Fruit fly (Drosophila melanogaster) whole organism, embryonic: ENCODE measurements around the gene Rab9Fb.

Experiments used
- ATbp ChIP-seq: fragments of 200-800 bp; sonication (Bioruptor generic); optimal IDR thresholded peaks from 2 replicates; lab custom pipeline; 2017; ENCODE audit warnings: missing biosample characterization, mild to moderate bottlenecking, missing genetic modification characterization, missing genetic modification reagents
- CG10431 ChIP-seq: fragments of 200-800 bp; sonication (Bioruptor generic); optimal IDR thresholded peaks from 3 replicates; lab custom pipeline; 2018; ENCODE audit warnings: missing biosample characterization, mild to moderate bottlenecking, missing genetic modification characterization
- CG10543 ChIP-seq: fragments of 200-800 bp; sonication (Bioruptor generic); optimal IDR thresholded peaks from 3 replicates; lab custom pipeline; 2017; ENCODE audit warnings: missing biosample characterization, mild to moderate bottlenecking, missing genetic modification characterization, moderate library complexity
- CG11456 ChIP-seq: fragments of 200-800 bp; sonication (Bioruptor generic); IDR thresholded peaks from 3 replicates; pipeline ENCODE4 v1.3.6; 2022; ENCODE audit warnings: missing biosample characterization, missing genetic modification characterization
- CG12219 ChIP-seq: fragments of 200-800 bp; sonication (Bioruptor generic); optimal IDR thresholded peaks from 3 replicates; lab custom pipeline; 2018; ENCODE audit warnings: missing biosample characterization, mild to moderate bottlenecking, missing genetic modification characterization
- CG12744 ChIP-seq: fragments of 200-800 bp; sonication (Bioruptor generic); optimal IDR thresholded peaks from 2 replicates; lab custom pipeline; 2016; ENCODE audit warnings: missing biosample characterization, missing genetic modification characterization
- CG14014 ChIP-seq: fragments of 200-800 bp; sonication (Bioruptor generic); IDR thresholded peaks from 2 replicates; pipeline ENCODE4 v1.3.6; 2022; ENCODE audit warnings: missing biosample characterization, missing genetic modification characterization
- CG14441 ChIP-seq: fragments of 200-800 bp; sonication (Bioruptor generic); IDR thresholded peaks from 2 replicates; pipeline ENCODE4 v1.3.6; 2022; ENCODE audit warnings: missing biosample characterization, missing genetic modification characterization
- CG15514 ChIP-seq: fragments of 200-800 bp; sonication (Bioruptor generic); optimal IDR thresholded peaks from 3 replicates; lab custom pipeline; 2017; ENCODE audit warnings: missing biosample characterization, missing genetic modification characterization, mild to moderate bottlenecking, moderate library complexity, missing genetic modification reagents
- CG15601 ChIP-seq: fragments of 200-800 bp; sonication (Bioruptor generic); optimal IDR thresholded peaks from 3 replicates; lab custom pipeline; 2019; ENCODE audit warnings: missing biosample characterization, mild to moderate bottlenecking, missing genetic modification characterization, moderate library complexity
- CG16779 ChIP-seq: fragments of 200-800 bp; sonication (Bioruptor generic); IDR thresholded peaks from 2 replicates; pipeline ENCODE4 v1.3.6; 2022; ENCODE audit warnings: missing biosample characterization, missing genetic modification characterization
- CG16863 ChIP-seq: fragments of 200-800 bp; sonication (Bioruptor generic); optimal IDR thresholded peaks from 3 replicates; lab custom pipeline; 2016; ENCODE audit warnings: missing biosample characterization, missing genetic modification characterization
- CG17361 ChIP-seq: fragments of 200-800 bp; sonication (Bioruptor generic); IDR thresholded peaks from 3 replicates; pipeline ENCODE4 v1.3.6; 2022; ENCODE audit warnings: missing biosample characterization, missing genetic modification characterization
- CG17802 ChIP-seq: fragments of 200-800 bp; sonication (Bioruptor generic); optimal IDR thresholded peaks from 2 replicates; lab custom pipeline; 2018; ENCODE audit warnings: missing biosample characterization, mild to moderate bottlenecking, missing genetic modification characterization, moderate library complexity
- CG2116 ChIP-seq: fragments of 200-800 bp; sonication (Bioruptor generic); optimal IDR thresholded peaks from 3 replicates; lab custom pipeline; 2018; ENCODE audit warnings: missing biosample characterization, mild to moderate bottlenecking, missing genetic modification characterization
- CG2889 ChIP-seq: fragments of 200-800 bp; sonication (Bioruptor generic); IDR thresholded peaks from 3 replicates; pipeline ENCODE4 v1.3.6; 2022; ENCODE audit warnings: missing biosample characterization, missing genetic modification characterization
- CG3163 ChIP-seq: fragments of 200-800 bp; sonication (Bioruptor generic); optimal IDR thresholded peaks from 3 replicates; lab custom pipeline; 2016; ENCODE audit warnings: missing biosample characterization, missing genetic modification characterization
- CG3847 ChIP-seq: fragments of 200-800 bp; sonication (Bioruptor generic); IDR thresholded peaks from 2 replicates; pipeline ENCODE4 v1.3.6; 2022; ENCODE audit warnings: missing biosample characterization, missing genetic modification characterization
- CG4424 ChIP-seq: fragments of 200-800 bp; sonication (Bioruptor generic); optimal IDR thresholded peaks from 3 replicates; lab custom pipeline; 2016; ENCODE audit warnings: missing biosample characterization, missing genetic modification characterization
- CG6272 ChIP-seq: fragments of 200-800 bp; sonication (Bioruptor generic); IDR thresholded peaks from 2 replicates; pipeline ENCODE4 v1.3.6; 2022; ENCODE audit warnings: missing biosample characterization, missing genetic modification characterization
- CG6683 ChIP-seq: fragments of 200-800 bp; sonication (Bioruptor generic); optimal IDR thresholded peaks from 2 replicates; lab custom pipeline; 2017; ENCODE audit warnings: missing biosample characterization, mild to moderate bottlenecking, missing genetic modification characterization, missing genetic modification reagents
- CG7372 ChIP-seq: fragments of 200-800 bp; sonication (Bioruptor generic); IDR thresholded peaks from 2 replicates; pipeline ENCODE4 v1.3.6; 2022; ENCODE audit warnings: missing biosample characterization, missing genetic modification characterization
- Dip3 ChIP-seq: fragments of 200-800 bp; sonication (Bioruptor generic); optimal IDR thresholded peaks from 3 replicates; lab custom pipeline; 2016; ENCODE audit warnings: missing biosample characterization, missing genetic modification characterization
- ERR ChIP-seq: fragments of 200-800 bp; sonication (Bioruptor generic); optimal IDR thresholded peaks from 2 replicates; lab custom pipeline; 2016; ENCODE audit warnings: missing biosample characterization, missing genetic modification characterization
- Fer2 ChIP-seq: fragments of 200-800 bp; sonication (Bioruptor generic); optimal IDR thresholded peaks from 2 replicates; lab custom pipeline; 2018; ENCODE audit warnings: missing biosample characterization, mild to moderate bottlenecking, missing genetic modification characterization, moderate library complexity
- HmgZ ChIP-seq: fragments of 200-800 bp; sonication (Bioruptor generic); optimal IDR thresholded peaks from 2 replicates; lab custom pipeline; 2018; ENCODE audit warnings: missing biosample characterization, mild to moderate bottlenecking, missing genetic modification characterization
- Hr78 ChIP-seq, 2 experiments: fragments of 200-800 bp in 1 of 2; fragments of >200 bp in 1 of 2; sonication (Bioruptor generic) in 1 of 2; optimal IDR thresholded peaks; 2 replicates each; lab custom pipeline; 2017 to 2019; ENCODE audit warnings: missing biosample characterization in 2 of 2, missing genetic modification characterization in 2 of 2, mild to moderate bottlenecking in 1 of 2, moderate library complexity in 1 of 2
- Nf-YC ChIP-seq: fragments of 200-800 bp; optimal IDR thresholded peaks from 3 replicates; lab custom pipeline; 2019; ENCODE audit warnings: missing biosample characterization, mild to moderate bottlenecking, missing genetic modification characterization, moderate library complexity
- PHDP ChIP-seq: fragments of 200-800 bp; sonication (Bioruptor generic); optimal IDR thresholded peaks from 3 replicates; lab custom pipeline; 2018; ENCODE audit warnings: missing biosample characterization, mild to moderate bottlenecking, missing genetic modification characterization, moderate library complexity
- Rfx ChIP-seq: fragments of 200-800 bp; sonication (Bioruptor generic); IDR thresholded peaks from 2 replicates; pipeline ENCODE4 v1.3.6; 2022; ENCODE audit warnings: missing biosample characterization, missing genetic modification characterization
- Sox100B ChIP-seq: fragments of 200-800 bp; sonication (Bioruptor generic); optimal IDR thresholded peaks from 3 replicates; lab custom pipeline; 2018; ENCODE audit warnings: missing biosample characterization, mild to moderate bottlenecking, missing genetic modification characterization
- Vsx1 ChIP-seq: fragments of 200-800 bp; sonication (Bioruptor generic); optimal IDR thresholded peaks from 2 replicates; lab custom pipeline; 2017; ENCODE audit warnings: missing biosample characterization, mild to moderate bottlenecking, missing genetic modification characterization, missing genetic modification reagents
- bab2 ChIP-seq: fragments of 200-800 bp; sonication (Bioruptor generic); optimal IDR thresholded peaks from 2 replicates; lab custom pipeline; 2016; ENCODE audit warnings: missing biosample characterization, missing genetic modification characterization
- br ChIP-seq: fragments of >200 bp; optimal IDR thresholded peaks from 2 replicates; lab custom pipeline; 2017
- bsh ChIP-seq, 2 experiments: fragments of 200-800 bp; sonication (Bioruptor generic); optimal IDR thresholded peaks; 2 replicates each; lab custom pipeline; 2017 to 2018; ENCODE audit warnings: mild to moderate bottlenecking in 2 of 2, missing biosample characterization in 2 of 2, missing genetic modification characterization in 2 of 2, moderate library complexity in 1 of 2
- btn ChIP-seq: fragments of 200-800 bp; sonication (Bioruptor generic); optimal IDR thresholded peaks from 2 replicates; lab custom pipeline; 2016; ENCODE audit warnings: missing biosample characterization, missing genetic modification characterization
- croc ChIP-seq: fragments of 200-800 bp; sonication (Bioruptor generic); conservative IDR thresholded peaks from 3 replicates; pipeline ENCODE4 v1.3.6; 2022; ENCODE audit warnings: missing biosample characterization, missing genetic modification characterization
- en ChIP-seq: fragments of 200-800 bp; sonication (Bioruptor generic); optimal IDR thresholded peaks from 2 replicates; lab custom pipeline; 2016; ENCODE audit warnings: missing biosample characterization, missing genetic modification characterization
- ham ChIP-seq: fragments of 200-800 bp; sonication (Bioruptor generic); IDR thresholded peaks from 2 replicates; pipeline ENCODE4 v1.3.6; 2022; ENCODE audit warnings: missing biosample characterization, missing genetic modification characterization
- hth ChIP-seq: fragments of >200 bp; optimal IDR thresholded peaks from 2 replicates; lab custom pipeline; 2017; ENCODE audit warnings: inconsistent platforms
- ind ChIP-seq: fragments of 200-800 bp; sonication (Bioruptor generic); optimal IDR thresholded peaks from 3 replicates; lab custom pipeline; 2016; ENCODE audit warnings: missing biosample characterization, missing genetic modification characterization
- insv ChIP-seq, 2 experiments: fragments of 200-800 bp; sonication (Bioruptor generic); optimal IDR thresholded peaks; 3 replicates each; lab custom pipeline; 2016 to 2018; ENCODE audit warnings: missing biosample characterization in 2 of 2, missing genetic modification characterization in 2 of 2
- kah ChIP-seq: fragments of 200-800 bp; sonication (Bioruptor generic); optimal IDR thresholded peaks from 2 replicates; lab custom pipeline; 2018; ENCODE audit warnings: missing biosample characterization, mild to moderate bottlenecking, missing genetic modification characterization
- pho ChIP-seq: fragments of 200-800 bp; sonication (Bioruptor generic); optimal IDR thresholded peaks from 2 replicates; lab custom pipeline; 2016; ENCODE audit warnings: missing biosample characterization, missing genetic modification characterization
- pita ChIP-seq: fragments of 200-800 bp; sonication (Bioruptor generic); optimal IDR thresholded peaks from 2 replicates; lab custom pipeline; 2017; ENCODE audit warnings: missing biosample characterization, mild to moderate bottlenecking, missing genetic modification characterization
- pum ChIP-seq: fragments of 200-800 bp; sonication (Bioruptor generic); optimal IDR thresholded peaks from 2 replicates; lab custom pipeline; 2016; ENCODE audit warnings: missing biosample characterization, missing genetic modification characterization
- sima ChIP-seq: fragments of 200-800 bp; sonication (Bioruptor generic); optimal IDR thresholded peaks from 2 replicates; lab custom pipeline; 2016; ENCODE audit warnings: missing biosample characterization, missing genetic modification characterization
- sr ChIP-seq: fragments of 200-800 bp; sonication (Bioruptor generic); IDR thresholded peaks from 3 replicates; pipeline ENCODE4 v1.3.6; 2022; ENCODE audit warnings: missing biosample characterization, missing genetic modification characterization
- ssp ChIP-seq: fragments of 200-800 bp; sonication (Bioruptor generic); IDR thresholded peaks from 2 replicates; pipeline ENCODE4 v1.3.6; 2022; ENCODE audit warnings: missing biosample characterization, missing genetic modification characterization
- tna ChIP-seq: fragments of 200-800 bp; sonication (Bioruptor generic); IDR thresholded peaks from 2 replicates; pipeline ENCODE4 v1.3.6; 2022; ENCODE audit warnings: missing biosample characterization, missing genetic modification characterization; ENCODE audit not compliant: partially characterized antibody
- zen ChIP-seq: fragments of 200-800 bp; sonication (Bioruptor generic); optimal IDR thresholded peaks from 3 replicates; lab custom pipeline; 2018; ENCODE audit warnings: missing biosample characterization, mild to moderate bottlenecking, missing genetic modification characterization, moderate library complexity
- zf30C ChIP-seq: fragments of 200-800 bp; sonication (Bioruptor generic); optimal IDR thresholded peaks from 3 replicates; lab custom pipeline; 2018; ENCODE audit warnings: missing biosample characterization, mild to moderate bottlenecking, missing genetic modification characterization

Gene Rab9Fb

DNA sequence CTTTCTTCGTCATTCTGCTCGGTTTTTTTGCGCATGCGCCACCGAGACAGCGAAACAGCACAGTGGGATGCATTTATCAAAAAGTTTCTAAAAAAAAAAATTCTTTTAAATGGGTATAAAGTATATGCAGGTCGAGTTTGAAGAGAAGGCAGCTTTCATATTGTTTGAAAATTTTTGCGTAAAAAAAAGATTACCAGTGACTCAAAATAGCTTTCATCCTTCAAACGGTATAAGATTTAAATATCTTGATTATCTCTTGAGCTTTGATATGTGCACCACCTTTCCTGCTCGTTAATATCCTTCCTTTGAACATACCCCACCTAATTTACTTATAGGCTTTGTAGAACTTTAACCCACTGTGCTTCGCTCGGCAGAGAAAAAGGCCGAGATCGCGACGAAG is 47.2 kb downstream of the Rab9Fb start (continued):
- peak; percentile 58 for TF ChIP-seq pho (GFP tag; lab: Kevin White, UChicago)
- TF ChIP-seq Nf-YC, result peak; percentile 22
- peak; percentile 13 for TF ChIP-seq Vsx1
- no peak for TF ChIP-seq CG6272 (GFP tag; lab: Robert Waterston, UW)
- no peak for TF ChIP-seq CG6683 (GFP tag; lab: Kevin White, UChicago)
- no peak for TF ChIP-seq CG2889 (GFP tag; lab: Robert Waterston, UW)
- TF ChIP-seq Hr78 (GFP tag; optimal IDR thresholded peaks at IDR 0.05; lab: Kevin White, UChicago), result no peak
- TF ChIP-seq pum (GFP tag; lab: Kevin White, UChicago), result peak; percentile 44
- TF ChIP-seq CG14441, result peak; percentile 39; the same call in 1 of the 2 replicates
- TF ChIP-seq CG10431 (GFP tag; lab: Kevin White, UChicago), result no peak
- TF ChIP-seq CG2116 (GFP tag; lab: Kevin White, UChicago), result peak; percentile 13
- peak; percentile 65 for TF ChIP-seq PHDP (tag; lab: Kevin White, UChicago)
- TF ChIP-seq Rfx (GFP tag; lab: Robert Waterston, UW), result 0 out of 2 replicates have a peak, but pooled peaks have one; percentile 21
- peak; percentile 64 for TF ChIP-seq ATbp (GFP tag; lab: Kevin White, UChicago)
- peak; percentile 19 for TF ChIP-seq CG17802 (tag; lab: Kevin White, UChicago)
- peak; percentile 28 for TF ChIP-seq btn (GFP tag; lab: Kevin White, UChicago)
- peak; percentile 60 for TF ChIP-seq zen
- no peak for TF ChIP-seq Fer2 (tag; lab: Kevin White, UChicago)
- peak; percentile 64 for TF ChIP-seq CG15601
- TF ChIP-seq CG4424 (GFP tag; lab: Kevin White, UChicago), result peak; percentile 70
- TF ChIP-seq CG3847 (GFP tag; lab: Robert Waterston, UW), result no peak; the same call in 1 of the 2 replicates
- no peak for TF ChIP-seq CG16779 (GFP tag; lab: Robert Waterston, UW)
- TF ChIP-seq CG10543 (GFP tag; lab: Kevin White, UChicago), result no peak
- peak; percentile 43 for TF ChIP-seq CG12219
- no peak for TF ChIP-seq bab2 (GFP tag; lab: Kevin White, UChicago)
- TF ChIP-seq croc (GFP tag; lab: Robert Waterston, UW), result peak; percentile 54; the same call in 2 of the 3 replicates
- TF ChIP-seq hth (lab: Kevin White, UChicago), result no peak
- TF ChIP-seq CG3163, result peak; percentile 7
- peak; percentile 19 for TF ChIP-seq en (GFP tag; lab: Kevin White, UChicago)
- TF ChIP-seq kah (GFP tag; lab: Kevin White, UChicago), result no peak
- peak; percentile 58 for TF ChIP-seq CG16863 (GFP tag; lab: Kevin White, UChicago)
- peak; percentile 18 for TF ChIP-seq CG15514 (GFP tag; lab: Kevin White, UChicago)
- no peak for TF ChIP-seq sima (GFP tag; lab: Kevin White, UChicago)
- TF ChIP-seq Sox100B (GFP tag; lab: Kevin White, UChicago), result peak; percentile 83
- peak in 1 of 2 experiments; percentile 71 for TF ChIP-seq bsh (GFP tag; optimal IDR thresholded peaks at IDR 0.05; lab: Kevin White, UChicago)
- no peak for TF ChIP-seq br (lab: Kevin White, UChicago)
- TF ChIP-seq ham (GFP tag; lab: Robert Waterston, UW), result no peak
- TF ChIP-seq ERR (GFP tag; lab: Kevin White, UChicago), result no peak
- no peak for TF ChIP-seq zf30C (GFP tag; lab: Kevin White, UChicago)
- peak; percentile 41 for TF ChIP-seq Dip3 (GFP tag; lab: Kevin White, UChicago)
- TF ChIP-seq pita (GFP tag; lab: Kevin White, UChicago), result no peak
- peak; percentile 4 for TF ChIP-seq CG12744 (GFP tag; lab: Kevin White, UChicago)
- TF ChIP-seq ind (GFP tag; lab: Kevin White, UChicago), result peak; percentile 49
- no peak for TF ChIP-seq CG7372
- no peak for TF ChIP-seq tna (GFP tag; lab: Robert Waterston, UW)
- no peak for TF ChIP-seq sr
- no peak for TF ChIP-seq CG11456 (GFP tag; lab: Robert Waterston, UW)
- no peak for TF ChIP-seq insv (GFP tag; optimal IDR thresholded peaks at IDR 0.05; lab: Kevin White, UChicago)
- TF ChIP-seq ssp, result peak; percentile 33; the same call in 1 of the 2 replicates
- TF ChIP-seq CG14014, result peak; percentile 46; the same call in 1 of the 2 replicates
- peak; percentile 86 for TF ChIP-seq CG17361 (GFP tag; lab: Robert Waterston, UW)
- no peak for TF ChIP-seq HmgZ
